Worm (Caenorhabditis elegans): ENCODE results near the gene E04F6.6.

Gene E04F6.6

DNA sequence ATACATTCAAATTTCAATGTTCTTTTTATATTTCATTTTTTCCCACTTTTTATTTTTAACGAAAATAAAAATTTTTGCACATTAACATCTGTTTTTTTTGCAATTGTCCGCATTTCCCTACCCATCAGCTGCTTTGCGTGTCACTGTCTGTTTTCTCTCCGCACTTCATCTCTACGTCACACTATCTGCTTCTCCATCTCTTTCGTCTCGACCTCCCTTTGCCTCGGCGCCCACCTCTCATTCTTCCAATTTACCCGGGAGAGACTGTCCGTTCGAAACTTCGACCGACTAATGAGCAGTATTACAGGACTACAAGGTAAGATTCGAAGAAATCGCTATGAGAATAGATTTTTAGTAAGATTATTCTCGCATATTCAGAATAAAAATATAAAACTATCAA, 44.0 kb downstream of the E04F6.6 start, which contains the start of gene C27H5.2:
Gene C27H5.2, plus strand, starts transcription at position 190 of the 400 bp plus-strand sequence.
- TF ChIP-seq sdz-38 (tag; optimal IDR thresholded peaks at IDR 0.05) (no peak), F49E8.2 (tag; optimal IDR thresholded peaks at IDR 0.05; ENCODE audit: insufficient read depth) (no peak), nhr-80 (tag; optimal IDR thresholded peaks at IDR 0.05) (peak; percentile 69), snpc-4 (GFP tag; optimal IDR thresholded peaks at IDR 0.05) (no peak), snpc-4 (tag; optimal IDR thresholded peaks at IDR 0.05) (no peak), tbx-9 (tag; optimal IDR thresholded peaks at IDR 0.05; ENCODE audit: borderline replicate concordance) (no peak), ama-1 (optimal IDR thresholded peaks at IDR 0.05) (peak; percentile 14), ama-1 (GFP tag; optimal IDR thresholded peaks at IDR 0.05) (no peak), somi-1 (GFP tag; optimal IDR thresholded peaks at IDR 0.05) (no peak), ztf-6 (GFP tag; IDR thresholded peaks at IDR 0.05) (no peak), T26A5.8 (tag; optimal IDR thresholded peaks at IDR 0.05) (no peak), rpc-1 (optimal IDR thresholded peaks at IDR 0.05) (no peak), rpc-1 (tag; optimal IDR thresholded peaks at IDR 0.05) (no peak), F52B5.7 (tag; optimal IDR thresholded peaks at IDR 0.05) (no peak), nhr-120 (GFP tag; IDR thresholded peaks at IDR 0.05) (no peak), dox-1 (GFP tag; IDR thresholded peaks at IDR 0.05) (no peak), atf-7 (tag; optimal IDR thresholded peaks at IDR 0.05) (no peak), dpff-1 (tag; optimal IDR thresholded peaks at IDR 0.05) (no peak), F23B12.7 (tag; optimal IDR thresholded peaks at IDR 0.05; ENCODE audit: insufficient read depth) (no peak), cebp-1 (GFP tag; IDR thresholded peaks at IDR 0.05) (no peak), cebp-1 (tag; optimal IDR thresholded peaks at IDR 0.05) (peak; percentile 9), tlf-1 (GFP tag; optimal IDR thresholded peaks at IDR 0.05) (no peak), egl-18 (GFP tag; IDR thresholded peaks at IDR 0.05) (no peak), Y53G8AR.9 (GFP tag; conservative IDR thresholded peaks at IDR 0.05) (peak; percentile 49; the same call in 1 of the 2 replicates), ceh-100 (GFP tag; IDR thresholded peaks at IDR 0.05) (no peak), ztf-18 (tag; optimal IDR thresholded peaks at IDR 0.05) (no peak), sptf-2 (GFP tag; optimal IDR thresholded peaks at IDR 0.05) (no peak), hsf-1 (GFP tag; IDR thresholded peaks at IDR 0.05) (no peak), B0019.2 (GFP tag; conservative IDR thresholded peaks at IDR 0.05) (no peak), C06A6.2 (GFP tag; conservative IDR thresholded peaks at IDR 0.05) (no peak), mxl-1 (tag; optimal IDR thresholded peaks at IDR 0.05) (no peak), Y79H2A.3 (GFP tag; conservative IDR thresholded peaks at IDR 0.05) (no peak), C17E4.6 (GFP tag; IDR thresholded peaks at IDR 0.05) (no peak), snpc-3.4 (tag; optimal IDR thresholded peaks at IDR 0.05) (no peak), snpc-1.1 (tag; optimal IDR thresholded peaks at IDR 0.05; ENCODE audit: insufficient read depth) (no peak), repo-1 (tag; optimal IDR thresholded peaks at IDR 0.05) (no peak), let-526 (GFP tag; IDR thresholded peaks at IDR 0.05) (no peak), Y56A3A.18 (GFP tag; IDR thresholded peaks at IDR 0.05) (no peak), lin-54 (GFP tag; optimal IDR thresholded peaks at IDR 0.05) (no peak), ceh-91 (GFP tag; IDR thresholded peaks at IDR 0.05) (no peak), rec-8 (tag; optimal IDR thresholded peaks at IDR 0.05) (no peak), nhr-90 (tag; optimal IDR thresholded peaks at IDR 0.05) (no peak), lin-40 (tag; optimal IDR thresholded peaks at IDR 0.05) (no peak), hmg-1.2 (GFP tag; IDR thresholded peaks at IDR 0.05) (peak; percentile 14; the same call in 1 of the 2 replicates), mcd-1 (GFP tag; IDR thresholded peaks at IDR 0.05) (no peak), nhr-179 (tag; optimal IDR thresholded peaks at IDR 0.05) (no peak)
